Worm (Caenorhabditis elegans) whole organism, L2 larva: ENCODE results near the gene twk-11.

ENCODE experiments used
- ama-1 ChIP-seq: fragments of 150-350 bp; optimal IDR thresholded peaks from 2 replicates; lab custom pipeline; 2018; ENCODE audit warnings: inconsistent platforms
- blmp-1 ChIP-seq: sonication (generic microtip); optimal IDR thresholded peaks from 2 replicates; lab custom pipeline; 2017; ENCODE audit warnings: missing genetic modification characterization, mild to moderate bottlenecking, missing compliant biosample characterization, antibody characterized with exemption, moderate library complexity; ENCODE audit not compliant: insufficient read depth
- ceh-16 ChIP-seq: fragments of 150-350 bp; optimal IDR thresholded peaks from 2 replicates; lab custom pipeline; 2014; ENCODE audit warnings: missing biosample characterization, missing genetic modification characterization
- elt-3 ChIP-seq: sonication (generic microtip); optimal IDR thresholded peaks from 2 replicates; lab custom pipeline; 2017; ENCODE audit warnings: missing biosample characterization, missing genetic modification characterization
- fos-1 ChIP-seq: fragments of 150-350 bp; optimal IDR thresholded peaks from 2 replicates; lab custom pipeline; 2014; ENCODE audit warnings: missing biosample characterization, missing genetic modification characterization
- skn-1 ChIP-seq: sonication (generic microtip); optimal IDR thresholded peaks from 2 replicates; lab custom pipeline; 2017; ENCODE audit warnings: missing biosample characterization, missing genetic modification characterization
- snpc-4 ChIP-seq: fragments of 150-350 bp; optimal IDR thresholded peaks from 2 replicates; lab custom pipeline; 2014; ENCODE audit warnings: missing biosample characterization, missing genetic modification characterization
- unc-39 ChIP-seq: fragments of 150-350 bp; optimal IDR thresholded peaks from 2 replicates; lab custom pipeline; 2014; ENCODE audit warnings: missing biosample characterization, missing genetic modification characterization

- TF ChIP-seq ceh-16 (tag; lab: Kevin White, UChicago) (no peak), fos-1 (no peak), elt-3 (tag; lab: Kevin White, UChicago) (no peak), blmp-1 (tag; lab: Kevin White, UChicago) (no peak), unc-39 (tag; lab: Kevin White, UChicago) (no peak), ama-1 (no peak), skn-1 (tag; lab: Kevin White, UChicago) (no peak), snpc-4 (tag; lab: Kevin White, UChicago) (no peak)
Measured at ce11 chrV:7012617-7013016, 23.8 kb downstream of the twk-11 start, which contains the start of gene srw-127.
